Worm (Caenorhabditis elegans): ENCODE results near the gene F57H12.6.

- TF ChIP-seq ZK337.2 (GFP tag; IDR thresholded peaks at IDR 0.05) (no peak), hif-1 (tag; optimal IDR thresholded peaks at IDR 0.05) (no peak), lin-39 (tag; optimal IDR thresholded peaks at IDR 0.05) (no peak), ceh-28 (tag; optimal IDR thresholded peaks at IDR 0.05) (no peak), vab-7 (GFP tag; IDR thresholded peaks at IDR 0.05) (no peak), aly-2 (tag; optimal IDR thresholded peaks at IDR 0.05) (no peak), jun-1 (tag; optimal IDR thresholded peaks at IDR 0.05) (no peak)
Observed at ce11 chrIV:7994715-7995114, 18.6 kb upstream of the F57H12.6 start.
